Worm (Caenorhabditis elegans): Measurements from ENCODE around the gene cfap-20.

DNA sequence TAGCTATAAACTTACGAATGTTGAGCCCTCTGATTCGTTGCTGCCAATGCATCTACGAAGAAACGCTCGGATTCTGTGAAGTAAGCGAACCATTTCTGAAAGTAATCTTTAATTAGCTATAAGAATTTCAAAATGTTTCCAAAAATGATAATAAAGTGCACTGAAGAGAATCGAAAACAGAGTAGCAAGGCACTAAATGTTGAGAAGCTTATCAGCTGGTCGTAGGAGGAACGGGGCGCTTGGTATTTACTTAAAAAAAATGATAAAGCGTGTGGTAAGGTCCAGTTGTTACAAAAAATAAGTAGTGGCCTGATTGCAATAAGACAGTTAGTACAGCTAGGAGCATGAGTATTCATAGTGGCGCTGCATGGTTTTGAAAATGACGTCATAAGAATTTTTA lies 9.0 kb upstream of the cfap-20 start, which contains the start of gene C54C6.7:
- TF ChIP-seq unc-62 (GFP tag; optimal IDR thresholded peaks at IDR 0.05) (no peak), dpl-1 (GFP tag; optimal IDR thresholded peaks at IDR 0.05) (no peak), ztf-25 (GFP tag; IDR thresholded peaks at IDR 0.05) (no peak), B0035.1 (tag; optimal IDR thresholded peaks at IDR 0.05) (no peak), F22D6.2 (tag; optimal IDR thresholded peaks at IDR 0.05) (no peak), F55B11.4 (tag; optimal IDR thresholded peaks at IDR 0.05; ENCODE audit: borderline replicate concordance, insufficient read depth) (no peak)

Data from whole organism, young adult.